Worm (Caenorhabditis elegans) whole organism, L4/young adult: ENCODE results near the gene K09C6.2.

Source experiments
- W03F9.2 ChIP-seq: fragments of 150-350 bp; optimal IDR thresholded peaks from 2 replicates; lab custom pipeline; 2014; ENCODE audit warnings: missing biosample characterization, missing genetic modification characterization
- him-1 ChIP-seq: sonication (generic microtip); optimal IDR thresholded peaks from 2 replicates; lab custom pipeline; 2016; ENCODE audit warnings: missing genotype, missing genetic modification reagents, missing genetic modification characterization, missing compliant biosample characterization

ce11 chrV:842611-843010 is 14.0 kb upstream of the K09C6.2 start:
- TF ChIP-seq him-1 (tag; lab: Kevin White, UChicago) (no peak), W03F9.2 (tag; lab: Kevin White, UChicago) (no peak)
